Fruit fly (Drosophila melanogaster): ENCODE results near the gene CG4835.

Gene CG4835

dm6 chr3L:5479490-5479889 is at the start of gene CG4835:
Gene CG4835, plus strand, starts transcription at chr3L:5479790.
- TF ChIP-seq CG8478 (optimal IDR thresholded peaks at IDR 0.05) (no peak), CTCF (optimal IDR thresholded peaks at IDR 0.05) (no peak)

- no peak for TF ChIP-seq CTCF (optimal IDR thresholded peaks at IDR 0.05)
- TF ChIP-seq CG8478 (optimal IDR thresholded peaks at IDR 0.05) = no peak
These were observed 32.5 kb upstream of the CG4835 start for dm6 chr3L:5447087-5447486.

- no peak for TF ChIP-seq CTCF (optimal IDR thresholded peaks at IDR 0.05)
- TF ChIP-seq CG8478 (optimal IDR thresholded peaks at IDR 0.05) = no peak
These were observed 31.7 kb upstream of the CG4835 start for dm6 chr3L:5447843-5448242.

dm6 chr3L:5452490-5453030 is 27.0 kb upstream of the CG4835 start:
- no peak for TF ChIP-seq CG8478 (optimal IDR thresholded peaks at IDR 0.05)
- TF ChIP-seq CTCF (optimal IDR thresholded peaks at IDR 0.05) = no peak

dm6 chr3L:5498858-5499257 is 19.3 kb downstream of the CG4835 start, which contains the start of gene blanks:
Gene blanks, minus strand, starts transcription at chr3L:5498958.
- TF ChIP-seq CG8478 (optimal IDR thresholded peaks at IDR 0.05) = no peak
- TF ChIP-seq CTCF (optimal IDR thresholded peaks at IDR 0.05) = no peak

- no peak for TF ChIP-seq CG8478 (optimal IDR thresholded peaks at IDR 0.05)
- TF ChIP-seq CTCF (optimal IDR thresholded peaks at IDR 0.05) = no peak
These were observed 31.2 kb downstream of the CG4835 start, which contains the start of gene CG34342 for dm6 chr3L:5510760-5511159. Gene CG34342, minus strand, starts transcription at chr3L:5510860.

dm6 chr3L:5511959-5512358 is 32.4 kb downstream of the CG4835 start:
- TF ChIP-seq CTCF (optimal IDR thresholded peaks at IDR 0.05) (no peak), CG8478 (optimal IDR thresholded peaks at IDR 0.05) (no peak)

dm6 chr3L:5522904-5523428 is 43.4 kb downstream of the CG4835 start:
- TF ChIP-seq CTCF (optimal IDR thresholded peaks at IDR 0.05) (no peak), CG8478 (optimal IDR thresholded peaks at IDR 0.05) (no peak)

- no peak for TF ChIP-seq CG8478 (optimal IDR thresholded peaks at IDR 0.05)
These were observed 49.7 kb downstream of the CG4835 start, which contains the start of gene Lkr for dm6 chr3L:5529241-5529640. Gene Lkr, minus strand, starts transcription at chr3L:5529341.

Measured in S2 (cell line).